Worm (Caenorhabditis elegans) whole organism, midembryonic: Measurements from ENCODE around the gene acr-3.

ENCODE experiments used
- T22C8.4 ChIP-seq: fragments of 200-800 bp; sonication (Bioruptor generic); IDR thresholded peaks from 2 replicates; pipeline ENCODE4 v1.3.6; 2022; ENCODE audit warnings: missing genetic modification characterization, missing compliant biosample characterization
- cog-1 ChIP-seq: sonication (generic microtip); optimal IDR thresholded peaks from 2 replicates; lab custom pipeline; 2016; ENCODE audit warnings: missing genetic modification characterization, missing compliant biosample characterization
- flt-1 ChIP-seq: fragments of 200-800 bp; sonication (Bioruptor generic); IDR thresholded peaks from 2 replicates; pipeline ENCODE4 v1.3.6; 2022; ENCODE audit warnings: missing genetic modification characterization, missing compliant biosample characterization
- klf-2 ChIP-seq: fragments of 200-800 bp; sonication (Bioruptor generic); conservative IDR thresholded peaks from 2 replicates; pipeline ENCODE4 v1.3.6; 2022; ENCODE audit warnings: missing genetic modification reagents, missing genetic modification characterization, missing compliant biosample characterization
- med-1 ChIP-seq: sonication (generic microtip); optimal IDR thresholded peaks from 2 replicates; lab custom pipeline; 2017; ENCODE audit warnings: missing genetic modification characterization, mild to moderate bottlenecking, missing compliant biosample characterization, antibody characterized with exemption, missing genetic modification reagents; ENCODE audit not compliant: insufficient read depth
- ref-1 ChIP-seq: fragments of 200-800 bp; sonication (Bioruptor generic); conservative IDR thresholded peaks from 2 replicates; pipeline ENCODE4 v1.3.6; 2022; ENCODE audit warnings: missing genetic modification reagents, missing genetic modification characterization, missing compliant biosample characterization
- tab-1 ChIP-seq: fragments of 200-800 bp; sonication (Bioruptor generic); IDR thresholded peaks from 2 replicates; pipeline ENCODE4 v1.3.6; 2022; ENCODE audit warnings: missing genetic modification characterization, missing compliant biosample characterization
- ztf-23 ChIP-seq: fragments of 200-800 bp; sonication (Bioruptor generic); IDR thresholded peaks from 2 replicates; pipeline ENCODE4 v1.3.6; 2022; ENCODE audit warnings: missing genetic modification reagents, missing genetic modification characterization, missing compliant biosample characterization
- ztf-29 ChIP-seq: fragments of 200-800 bp; sonication (Bioruptor generic); IDR thresholded peaks from 2 replicates; pipeline ENCODE4 v1.3.6; 2022; ENCODE audit warnings: missing genetic modification reagents, missing genetic modification characterization, missing compliant biosample characterization

acr-3 gene

DNA sequence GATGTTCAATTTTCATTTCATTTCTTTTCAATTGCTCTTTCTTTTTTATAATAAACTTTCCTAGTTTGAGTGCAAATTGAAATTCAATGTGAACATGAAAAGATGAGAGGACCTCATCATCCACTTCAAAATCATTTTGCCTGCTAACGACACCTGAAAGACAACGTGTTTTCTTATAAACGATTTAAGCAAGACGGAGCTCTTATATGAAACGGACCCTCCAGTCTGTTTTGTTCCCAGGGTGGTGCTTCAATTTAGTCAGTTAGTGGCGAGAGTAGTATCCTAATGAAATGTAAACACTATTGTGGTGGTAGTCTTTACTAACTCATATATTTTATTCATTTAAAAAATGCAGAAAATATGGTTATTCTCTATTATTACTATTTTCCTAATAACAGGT is at the start of gene acr-3:
Gene acr-3 (plus strand): TSS at position 301 of the 400 bp plus-strand sequence.
- TF ChIP-seq flt-1 (no peak), klf-2 (no peak), ztf-29 (no peak), T22C8.4 (GFP tag; lab: Robert Waterston, UW) (no peak), tab-1 (GFP tag; lab: Robert Waterston, UW) (no peak), cog-1 (no peak), ztf-23 (GFP tag; lab: Robert Waterston, UW) (no peak), ref-1 (GFP tag; lab: Robert Waterston, UW) (no peak), med-1 (GFP tag; lab: Kevin White, UChicago) (no peak)

DNA sequence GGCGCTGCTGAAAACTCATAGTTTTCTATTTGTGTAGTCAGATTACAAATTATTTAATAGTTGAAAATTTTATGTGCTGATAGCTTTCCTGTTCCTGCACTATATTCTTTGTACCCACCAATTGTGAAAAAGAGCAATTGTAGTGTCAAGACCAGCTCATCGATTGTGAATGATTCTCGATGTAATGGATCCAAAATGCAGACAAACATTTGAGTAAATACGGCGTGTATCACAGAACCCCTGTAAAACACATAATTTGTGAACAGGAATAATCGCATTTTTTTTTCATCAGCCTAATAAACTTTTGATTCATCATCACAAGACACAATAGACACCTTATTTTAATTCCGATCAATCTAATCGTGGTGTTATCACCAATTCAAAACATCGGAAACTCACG is 47.1 kb upstream of the acr-3 start:
- TF ChIP-seq ztf-29: no peak
- no peak for TF ChIP-seq med-1 (GFP tag; lab: Kevin White, UChicago)

DNA sequence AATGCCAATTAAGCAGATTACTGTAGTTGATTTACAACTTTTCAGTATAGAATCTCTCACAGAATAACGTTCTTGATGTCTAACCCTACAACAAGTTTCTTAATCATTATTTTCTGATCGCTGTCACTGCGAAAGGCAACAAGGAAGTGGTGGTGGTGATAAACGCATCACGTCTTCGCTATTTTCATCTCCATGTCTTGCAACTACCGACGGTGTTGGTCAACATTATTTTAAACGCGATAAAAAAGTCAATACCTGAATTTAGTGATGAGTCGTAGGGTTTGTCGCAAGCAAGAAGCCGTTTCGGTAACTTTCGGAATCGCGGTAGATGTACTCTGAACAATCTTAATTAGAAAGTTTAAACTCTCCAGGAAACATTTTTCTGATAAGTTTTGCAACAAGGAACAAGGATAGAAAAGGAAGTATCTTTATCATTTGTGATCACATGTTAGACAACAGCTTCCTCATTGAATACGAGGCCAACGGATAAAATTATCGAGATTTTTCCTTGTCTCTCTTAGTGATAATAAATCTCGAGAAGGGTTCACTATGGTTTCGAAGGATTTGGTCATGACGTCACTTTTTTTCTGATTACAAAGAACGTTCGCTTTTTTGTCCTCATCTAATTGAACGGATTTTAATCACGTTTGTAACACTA is 45.4 kb upstream of the acr-3 start:
- TF ChIP-seq cog-1: no peak
- TF ChIP-seq T22C8.4 (GFP tag; lab: Robert Waterston, UW): no peak
- TF ChIP-seq flt-1: no peak

DNA sequence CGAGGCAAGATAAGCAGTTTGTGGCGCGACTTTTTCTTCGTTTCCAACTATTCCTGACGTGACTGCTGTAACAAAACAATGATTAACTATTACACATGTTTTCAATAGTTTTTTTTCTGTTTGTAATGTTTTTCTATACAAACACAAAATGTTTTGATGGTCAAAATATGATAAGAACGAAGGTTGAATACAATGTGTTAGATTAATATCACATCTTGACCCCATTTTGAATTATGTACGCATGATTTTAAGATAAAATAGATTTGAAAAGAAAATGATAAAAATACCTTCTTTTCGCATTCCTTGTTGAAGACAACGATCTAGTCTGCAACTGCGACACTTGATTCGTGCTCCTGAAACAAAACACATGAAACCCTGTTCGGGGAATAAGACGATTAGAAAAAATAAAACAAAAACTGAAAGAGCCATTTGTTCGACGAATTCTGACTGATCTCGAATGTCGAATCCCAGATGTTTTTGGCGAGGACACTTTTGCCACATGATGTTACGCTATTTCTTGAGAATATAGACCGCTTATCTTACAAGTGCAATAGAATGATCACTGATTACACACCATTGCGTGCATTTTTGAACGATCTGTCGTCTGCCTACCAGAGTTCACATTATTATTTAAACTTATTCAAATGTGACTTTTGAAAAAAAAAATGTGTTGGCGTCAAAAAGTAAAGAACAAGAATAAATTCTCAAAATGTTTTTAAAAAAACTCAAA is 44.0 kb upstream of the acr-3 start:
- TF ChIP-seq klf-2 (no peak), flt-1 (no peak), T22C8.4 (GFP tag; lab: Robert Waterston, UW) (no peak), ref-1 (GFP tag; lab: Robert Waterston, UW) (no peak), ztf-23 (GFP tag; lab: Robert Waterston, UW) (no peak)

DNA sequence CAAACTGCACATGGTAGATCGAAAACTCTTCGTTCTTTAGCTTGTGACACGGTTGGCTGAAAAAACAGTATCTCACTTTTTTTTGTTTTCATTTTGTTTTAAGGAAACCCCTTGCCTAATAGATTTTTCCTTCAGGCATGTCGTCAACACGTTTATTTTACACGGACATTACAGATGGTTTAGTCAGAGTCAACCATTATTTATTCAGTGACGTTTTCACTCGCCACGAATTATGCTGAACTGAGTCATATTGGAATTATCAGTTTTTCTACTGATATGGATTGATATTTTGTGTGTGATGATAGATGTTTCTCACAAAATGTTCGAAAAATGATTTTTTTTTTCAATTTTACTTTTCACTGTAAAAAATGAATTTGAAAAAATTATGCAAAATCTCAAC is 41.9 kb upstream of the acr-3 start:
- TF ChIP-seq flt-1: no peak
- no peak for TF ChIP-seq ztf-23 (GFP tag; lab: Robert Waterston, UW)
- no peak for TF ChIP-seq tab-1 (GFP tag; lab: Robert Waterston, UW)
- no peak for TF ChIP-seq klf-2
- TF ChIP-seq cog-1: no peak
- TF ChIP-seq T22C8.4 (GFP tag; lab: Robert Waterston, UW): no peak
- TF ChIP-seq ztf-29: no peak
- no peak for TF ChIP-seq ref-1 (GFP tag; lab: Robert Waterston, UW)
- no peak for TF ChIP-seq med-1 (GFP tag; lab: Kevin White, UChicago)

DNA sequence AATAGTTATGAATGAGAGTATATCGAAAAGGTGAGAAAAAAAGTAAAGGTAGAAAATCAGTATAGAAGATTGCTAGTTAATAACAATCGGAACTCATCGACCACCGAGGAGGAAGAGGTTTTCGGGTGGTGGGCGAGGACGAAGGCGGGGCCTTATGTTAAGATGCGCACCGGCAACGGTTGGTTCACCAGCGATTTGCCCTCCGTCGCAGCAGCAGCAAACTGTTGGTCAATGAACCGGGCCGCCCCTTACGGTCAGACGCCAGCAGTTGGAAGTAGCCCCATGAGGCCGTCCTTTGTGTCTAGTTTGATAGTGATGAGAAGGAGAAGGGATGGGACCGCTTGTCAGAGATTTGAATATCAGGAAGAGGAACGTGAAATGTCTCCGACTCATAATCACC is 40.4 kb upstream of the acr-3 start, which contains the start of gene nhr-137:
Gene nhr-137 (minus strand): TSS at position 101 of the 400 bp plus-strand sequence.
- TF ChIP-seq ref-1 (GFP tag; lab: Robert Waterston, UW) (no peak), T22C8.4 (GFP tag; lab: Robert Waterston, UW) (no peak), flt-1 (no peak), cog-1 (no peak), klf-2 (no peak), tab-1 (GFP tag; lab: Robert Waterston, UW) (no peak), ztf-23 (GFP tag; lab: Robert Waterston, UW) (no peak), med-1 (GFP tag; lab: Kevin White, UChicago) (no peak), ztf-29 (no peak)

DNA sequence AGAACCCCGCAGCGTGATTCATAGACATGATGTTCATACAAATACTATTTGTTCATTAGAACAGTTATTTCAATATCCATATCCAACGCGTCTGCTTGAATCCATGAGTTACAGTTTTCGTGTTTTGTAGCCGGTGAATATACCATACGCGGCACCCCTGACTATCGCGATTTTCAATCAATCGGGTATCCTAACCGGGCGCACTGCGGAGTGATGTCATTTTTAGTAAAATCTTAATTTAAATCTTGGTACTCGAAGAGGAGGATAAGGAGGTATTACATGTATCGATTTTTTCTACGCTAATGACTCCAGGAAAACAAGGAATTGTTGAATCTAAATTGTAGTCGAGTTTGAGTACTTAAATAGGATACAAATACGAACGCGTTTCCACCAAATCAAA is 40.0 kb upstream of the acr-3 start:
- TF ChIP-seq tab-1 (GFP tag; lab: Robert Waterston, UW) (no peak), T22C8.4 (GFP tag; lab: Robert Waterston, UW) (no peak), ref-1 (GFP tag; lab: Robert Waterston, UW) (no peak), med-1 (GFP tag; lab: Kevin White, UChicago) (no peak), cog-1 (no peak), klf-2 (no peak), ztf-23 (GFP tag; lab: Robert Waterston, UW) (no peak)

DNA sequence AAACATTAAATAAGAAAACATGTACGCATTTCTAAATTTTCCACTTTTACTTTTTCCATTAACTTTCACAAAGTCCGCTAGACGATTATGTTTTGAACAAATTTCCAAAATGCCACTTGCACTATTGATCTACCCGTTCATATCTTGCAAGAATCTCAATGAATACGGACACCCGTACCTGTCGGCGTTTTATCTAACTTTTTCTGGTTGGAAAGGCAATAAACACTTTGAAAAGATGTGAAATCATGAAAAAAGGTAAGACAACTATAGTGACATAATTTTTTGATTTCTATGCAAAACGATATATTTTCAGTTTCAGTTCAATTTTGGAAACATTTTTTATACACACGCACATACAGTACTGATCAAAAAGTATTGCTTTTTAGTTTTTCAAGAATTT is 37.6 kb upstream of the acr-3 start:
- no peak for TF ChIP-seq ztf-29
- TF ChIP-seq T22C8.4 (GFP tag; lab: Robert Waterston, UW): no peak
- no peak for TF ChIP-seq ref-1 (GFP tag; lab: Robert Waterston, UW)
- no peak for TF ChIP-seq med-1 (GFP tag; lab: Kevin White, UChicago)
- TF ChIP-seq cog-1: no peak
- TF ChIP-seq tab-1 (GFP tag; lab: Robert Waterston, UW): no peak
- TF ChIP-seq ztf-23 (GFP tag; lab: Robert Waterston, UW): no peak
- TF ChIP-seq flt-1: no peak
- TF ChIP-seq klf-2: no peak

DNA sequence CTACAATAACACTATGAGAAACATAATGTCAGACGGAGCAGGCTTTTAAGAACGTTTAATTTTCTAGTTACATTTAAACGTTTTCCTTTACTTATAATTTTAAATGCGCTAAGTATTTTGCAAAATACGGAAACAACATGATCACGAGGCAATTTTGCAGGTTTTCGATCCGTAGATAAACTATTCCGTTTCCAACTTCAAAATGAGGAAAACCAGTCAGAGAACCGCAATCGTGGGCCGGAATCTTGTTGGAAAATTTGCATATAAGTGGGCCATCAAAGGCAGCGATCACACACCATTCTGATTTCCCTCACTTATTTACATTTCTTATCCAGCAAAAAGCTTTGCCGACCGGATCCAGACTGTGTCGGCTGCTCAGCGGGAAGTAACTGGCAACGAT is 36.8 kb upstream of the acr-3 start, which contains the start of gene col-172:
Gene col-172 (plus strand): TSS at position 301 of the 400 bp plus-strand sequence.
- no peak for TF ChIP-seq ref-1 (GFP tag; lab: Robert Waterston, UW)
- no peak for TF ChIP-seq T22C8.4 (GFP tag; lab: Robert Waterston, UW)
- no peak for TF ChIP-seq ztf-23 (GFP tag; lab: Robert Waterston, UW)
- no peak for TF ChIP-seq med-1 (GFP tag; lab: Kevin White, UChicago)
- TF ChIP-seq klf-2: no peak
- TF ChIP-seq flt-1: no peak
- TF ChIP-seq ztf-29: no peak
- TF ChIP-seq tab-1 (GFP tag; lab: Robert Waterston, UW): no peak

DNA sequence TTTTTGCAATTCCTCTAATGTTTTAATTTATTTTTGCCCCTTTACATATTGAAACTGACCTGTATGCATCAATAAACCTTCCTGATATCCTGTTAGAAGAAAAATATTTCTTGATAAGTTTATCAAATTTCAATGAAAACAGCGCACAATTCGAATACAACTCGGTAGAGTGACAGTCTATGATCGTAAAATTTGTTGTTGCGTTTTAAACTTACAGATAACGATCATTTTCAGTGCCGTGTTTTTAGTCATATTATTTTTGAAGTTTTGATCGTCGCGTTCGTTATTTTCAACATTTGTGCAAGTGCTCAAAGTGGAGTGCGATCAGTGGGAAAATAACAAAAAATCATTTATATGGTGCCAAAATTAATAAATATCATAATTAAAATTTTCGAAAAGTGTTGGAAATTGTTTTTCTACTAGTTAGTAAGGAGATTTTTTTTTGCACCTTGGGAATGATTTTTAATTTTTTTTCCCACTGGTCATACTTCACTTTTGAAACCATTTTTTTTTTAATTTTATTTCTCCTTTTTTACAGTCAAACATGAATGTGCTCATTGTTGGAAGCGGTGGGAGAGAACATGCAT is 34.9 kb upstream of the acr-3 start, which contains the start of gene F38B6.4:
Gene F38B6.4 (plus strand): TSS at position 537 of the 587 bp plus-strand sequence.
- TF ChIP-seq T22C8.4 (GFP tag; lab: Robert Waterston, UW): no peak
- no peak for TF ChIP-seq tab-1 (GFP tag; lab: Robert Waterston, UW)
- TF ChIP-seq ztf-23 (GFP tag; lab: Robert Waterston, UW): no peak
- TF ChIP-seq flt-1: no peak
- no peak for TF ChIP-seq ztf-29
- no peak for TF ChIP-seq cog-1
- no peak for TF ChIP-seq ref-1 (GFP tag; lab: Robert Waterston, UW)
- no peak for TF ChIP-seq med-1 (GFP tag; lab: Kevin White, UChicago)
- TF ChIP-seq klf-2: no peak
